Fruit fly (Drosophila melanogaster) whole organism, embryonic: Measurements from ENCODE around the gene vih.

Experiments
- Aef1 ChIP-seq: fragments of 200-800 bp; sonication (Bioruptor generic); IDR thresholded peaks from 3 replicates; pipeline ENCODE4 v1.3.6; 2022; ENCODE audit warnings: missing biosample characterization, missing genetic modification characterization
- Atf6 ChIP-seq: fragments of 200-800 bp; sonication (Bioruptor generic); IDR thresholded peaks from 2 replicates; pipeline ENCODE4 v1.3.6; 2022; ENCODE audit warnings: missing biosample characterization, missing genetic modification characterization
- BtbVII ChIP-seq: fragments of 200-800 bp; sonication (Bioruptor generic); optimal IDR thresholded peaks from 3 replicates; lab custom pipeline; 2017; ENCODE audit warnings: missing biosample characterization, mild to moderate bottlenecking, missing genetic modification characterization
- C15 ChIP-seq: fragments of 200-800 bp; sonication (Bioruptor generic); IDR thresholded peaks from 3 replicates; pipeline ENCODE4 v1.3.6; 2022; ENCODE audit warnings: missing biosample characterization, missing genetic modification characterization
- CG12155 ChIP-seq: fragments of 200-800 bp; sonication (Bioruptor generic); optimal IDR thresholded peaks from 3 replicates; lab custom pipeline; 2016; ENCODE audit warnings: missing biosample characterization, missing genetic modification characterization
- CG12769 ChIP-seq: fragments of 200-800 bp; sonication (Bioruptor generic); optimal IDR thresholded peaks from 2 replicates; lab custom pipeline; 2019; ENCODE audit warnings: missing biosample characterization, mild to moderate bottlenecking, missing genetic modification characterization, moderate library complexity
- CG17802 ChIP-seq: fragments of 200-800 bp; sonication (Bioruptor generic); optimal IDR thresholded peaks from 2 replicates; lab custom pipeline; 2018; ENCODE audit warnings: missing biosample characterization, mild to moderate bottlenecking, missing genetic modification characterization, moderate library complexity
- CG1792 ChIP-seq: fragments of 200-800 bp; sonication (Bioruptor generic); optimal IDR thresholded peaks from 2 replicates; lab custom pipeline; 2016; ENCODE audit warnings: missing biosample characterization, missing genetic modification characterization
- CG18619 ChIP-seq: fragments of 200-800 bp; sonication (Bioruptor generic); optimal IDR thresholded peaks from 3 replicates; lab custom pipeline; 2017; ENCODE audit warnings: missing biosample characterization, mild to moderate bottlenecking, missing genetic modification characterization
- CG2129 ChIP-seq: fragments of 200-800 bp; sonication (Bioruptor generic); IDR thresholded peaks from 2 replicates; pipeline ENCODE4 v1.3.6; 2022; ENCODE audit warnings: missing biosample characterization, missing genetic modification characterization; ENCODE audit not compliant: partially characterized antibody
- CG2875 ChIP-seq: fragments of 200-800 bp; sonication (Bioruptor generic); optimal IDR thresholded peaks from 2 replicates; lab custom pipeline; 2017; ENCODE audit warnings: missing biosample characterization, mild to moderate bottlenecking, missing genetic modification characterization, missing genetic modification reagents
- CG31224 ChIP-seq: fragments of 200-800 bp; sonication (Bioruptor generic); IDR thresholded peaks from 2 replicates; pipeline ENCODE4 v1.3.6; 2022; ENCODE audit warnings: missing biosample characterization, missing genetic modification characterization
- CG33213 ChIP-seq: fragments of 200-800 bp; sonication (Bioruptor generic); optimal IDR thresholded peaks from 3 replicates; lab custom pipeline; 2016; ENCODE audit warnings: missing biosample characterization, missing genetic modification characterization
- CG34224 ChIP-seq: fragments of 200-800 bp; sonication (Bioruptor generic); IDR thresholded peaks from 3 replicates; pipeline ENCODE4 v1.3.6; 2022; ENCODE audit warnings: missing biosample characterization, missing genetic modification characterization; ENCODE audit not compliant: partially characterized antibody
- CG4854 ChIP-seq: fragments of 200-800 bp; sonication (Bioruptor generic); optimal IDR thresholded peaks from 2 replicates; lab custom pipeline; 2016; ENCODE audit warnings: missing biosample characterization, missing genetic modification characterization, inconsistent platforms
- CG5953 ChIP-seq: fragments of 200-800 bp; sonication (Bioruptor generic); IDR thresholded peaks from 2 replicates; pipeline ENCODE4 v1.3.6; 2022; ENCODE audit warnings: missing biosample characterization, missing genetic modification characterization
- CG8359 ChIP-seq: fragments of 200-800 bp; sonication (Bioruptor generic); optimal IDR thresholded peaks from 2 replicates; lab custom pipeline; 2017; ENCODE audit warnings: missing biosample characterization, mild to moderate bottlenecking, missing genetic modification characterization, borderline replicate concordance
- CG9609 ChIP-seq: fragments of 200-800 bp; sonication (Bioruptor generic); optimal IDR thresholded peaks from 3 replicates; lab custom pipeline; 2016; ENCODE audit warnings: missing biosample characterization, missing genetic modification characterization
- CG9876 ChIP-seq: fragments of 200-800 bp; sonication (Bioruptor generic); optimal IDR thresholded peaks from 2 replicates; lab custom pipeline; 2016; ENCODE audit warnings: missing biosample characterization, missing genetic modification characterization
- CHES-1-like ChIP-seq: fragments of 200-800 bp; sonication (Bioruptor generic); optimal IDR thresholded peaks from 2 replicates; lab custom pipeline; 2016; ENCODE audit warnings: missing biosample characterization, missing genetic modification characterization
- Dip3 ChIP-seq: fragments of 200-800 bp; sonication (Bioruptor generic); optimal IDR thresholded peaks from 3 replicates; lab custom pipeline; 2016; ENCODE audit warnings: missing biosample characterization, missing genetic modification characterization
- E2f2 ChIP-seq: fragments of 200-800 bp; sonication (Bioruptor generic); IDR thresholded peaks from 2 replicates; pipeline ENCODE4 v1.3.6; 2022; ENCODE audit warnings: missing biosample characterization, missing genetic modification characterization
- HHEX ChIP-seq: fragments of 200-800 bp; sonication (Bioruptor generic); optimal IDR thresholded peaks from 3 replicates; lab custom pipeline; 2017; ENCODE audit warnings: missing biosample characterization, mild to moderate bottlenecking, missing genetic modification characterization, missing genetic modification reagents
- Lpt ChIP-seq: fragments of >200 bp; optimal IDR thresholded peaks from 2 replicates; lab custom pipeline; 2018; ENCODE audit warnings: missing biosample characterization, missing genetic modification characterization
- Mad ChIP-seq: fragments of 200-800 bp; sonication (Bioruptor generic); optimal IDR thresholded peaks from 2 replicates; lab custom pipeline; 2016; ENCODE audit warnings: missing biosample characterization, missing genetic modification characterization
- Mes4 ChIP-seq: fragments of 200-800 bp; sonication (Bioruptor generic); optimal IDR thresholded peaks from 2 replicates; lab custom pipeline; 2016; ENCODE audit warnings: missing biosample characterization, missing genetic modification characterization
- NC2β ChIP-seq: fragments of 200-800 bp; sonication (Bioruptor generic); optimal IDR thresholded peaks from 2 replicates; lab custom pipeline; 2016; ENCODE audit warnings: missing biosample characterization, missing genetic modification characterization
- NK7.1 ChIP-seq: fragments of 200-800 bp; sonication (Bioruptor generic); optimal IDR thresholded peaks from 3 replicates; lab custom pipeline; 2016; ENCODE audit warnings: missing biosample characterization, missing genetic modification characterization
- Nf-YA ChIP-seq: fragments of 200-800 bp; sonication (Bioruptor generic); IDR thresholded peaks from 2 replicates; pipeline ENCODE4 v1.3.6; 2022; ENCODE audit warnings: missing biosample characterization, missing genetic modification characterization
- Opbp ChIP-seq: fragments of 200-800 bp; sonication (Bioruptor generic); IDR thresholded peaks from 3 replicates; pipeline ENCODE4 v1.3.6; 2022; ENCODE audit warnings: missing biosample characterization, missing genetic modification characterization; ENCODE audit not compliant: partially characterized antibody
- Poxn ChIP-seq: fragments of 200-800 bp; sonication (Bioruptor generic); IDR thresholded peaks from 2 replicates; pipeline ENCODE4 v1.3.6; 2022; ENCODE audit warnings: missing biosample characterization, missing genetic modification characterization
- Six4 ChIP-seq: fragments of 200-800 bp; sonication (Bioruptor generic); optimal IDR thresholded peaks from 2 replicates; lab custom pipeline; 2016; ENCODE audit warnings: missing biosample characterization, missing genetic modification characterization
- aop ChIP-seq: fragments of 200-800 bp; sonication (Bioruptor generic); IDR thresholded peaks from 2 replicates; pipeline ENCODE4 v1.3.6; 2022; ENCODE audit warnings: missing biosample characterization, missing genetic modification characterization
- bigmax ChIP-seq: fragments of 200-800 bp; sonication (Bioruptor generic); optimal IDR thresholded peaks from 2 replicates; lab custom pipeline; 2018; ENCODE audit warnings: missing biosample characterization, mild to moderate bottlenecking, missing genetic modification characterization
- chn ChIP-seq: fragments of 200-800 bp; sonication (Bioruptor generic); optimal IDR thresholded peaks from 2 replicates; lab custom pipeline; 2016; ENCODE audit warnings: missing biosample characterization, missing genetic modification characterization
- dan ChIP-seq: fragments of 200-800 bp; sonication (Bioruptor generic); IDR thresholded peaks from 2 replicates; pipeline ENCODE4 v1.3.6; 2022; ENCODE audit warnings: missing biosample characterization, missing genetic modification characterization
- dysf ChIP-seq: fragments of 200-800 bp; sonication (Bioruptor generic); IDR thresholded peaks from 3 replicates; pipeline ENCODE4 v1.3.6; 2022; ENCODE audit warnings: missing biosample characterization, missing genetic modification characterization
- gsb-n ChIP-seq: fragments of 200-800 bp; sonication (Bioruptor generic); optimal IDR thresholded peaks from 3 replicates; lab custom pipeline; 2018; ENCODE audit warnings: missing biosample characterization, mild to moderate bottlenecking, missing genetic modification characterization
- mld ChIP-seq: fragments of 200-800 bp; sonication (Bioruptor generic); IDR thresholded peaks from 3 replicates; pipeline ENCODE4 v1.3.6; 2022; ENCODE audit warnings: missing biosample characterization, missing genetic modification characterization; ENCODE audit not compliant: partially characterized antibody
- nmo ChIP-seq: fragments of 200-800 bp; sonication (Bioruptor generic); optimal IDR thresholded peaks from 2 replicates; lab custom pipeline; 2018; ENCODE audit warnings: missing biosample characterization, mild to moderate bottlenecking, missing genetic modification characterization, moderate library complexity
- oc ChIP-seq: fragments of 200-800 bp; sonication (Bioruptor generic); optimal IDR thresholded peaks from 2 replicates; lab custom pipeline; 2018; ENCODE audit warnings: missing biosample characterization, mild to moderate bottlenecking, missing genetic modification characterization, moderate library complexity
- odd ChIP-seq: fragments of 200-800 bp; sonication (Bioruptor generic); optimal IDR thresholded peaks from 2 replicates; lab custom pipeline; 2017; ENCODE audit warnings: missing biosample characterization, mild to moderate bottlenecking, missing genetic modification characterization
- pnt ChIP-seq: fragments of 200-800 bp; sonication (Bioruptor generic); optimal IDR thresholded peaks from 3 replicates; lab custom pipeline; 2016; ENCODE audit warnings: missing biosample characterization, missing genetic modification characterization
- pzg ChIP-seq: fragments of 200-800 bp; sonication (Bioruptor generic); optimal IDR thresholded peaks from 3 replicates; lab custom pipeline; 2018; ENCODE audit warnings: missing biosample characterization, mild to moderate bottlenecking, missing genetic modification characterization, moderate library complexity
- ro ChIP-seq: fragments of 200-800 bp; sonication (Bioruptor generic); IDR thresholded peaks from 2 replicates; pipeline ENCODE4 v1.3.6; 2022; ENCODE audit warnings: missing biosample characterization, missing genetic modification characterization
- sens ChIP-seq: fragments of 200-800 bp; sonication (Bioruptor generic); peaks from one replicate; lab custom pipeline; 2016; ENCODE audit warnings: missing biosample characterization, missing genetic modification characterization
- sob ChIP-seq: fragments of 200-800 bp; sonication (Bioruptor generic); IDR thresholded peaks from 2 replicates; pipeline ENCODE4 v1.3.6; 2022; ENCODE audit warnings: missing biosample characterization, missing genetic modification characterization
- tin ChIP-seq: fragments of 200-800 bp; sonication (Bioruptor generic); optimal IDR thresholded peaks from 3 replicates; lab custom pipeline; 2016; ENCODE audit warnings: missing biosample characterization, missing genetic modification characterization
- tio ChIP-seq: fragments of 200-800 bp; sonication (Bioruptor generic); optimal IDR thresholded peaks from 2 replicates; lab custom pipeline; 2017; ENCODE audit warnings: missing biosample characterization, missing genetic modification characterization, inconsistent platforms
- wek ChIP-seq: fragments of 200-800 bp; sonication (Bioruptor generic); optimal IDR thresholded peaks from 3 replicates; lab custom pipeline; 2018; ENCODE audit warnings: missing biosample characterization, mild to moderate bottlenecking, missing genetic modification characterization, moderate library complexity
- zen2 ChIP-seq: fragments of 200-800 bp; sonication (Bioruptor generic); IDR thresholded peaks from 3 replicates; pipeline ENCODE4 v1.3.6; 2022; ENCODE audit warnings: missing biosample characterization, missing genetic modification characterization; ENCODE audit not compliant: partially characterized antibody

Gene vih

dm6 chr3L:12529431-12530007, 25.4 kb downstream of the vih start (continued):
- TF ChIP-seq sob (GFP tag; lab: Robert Waterston, UW) (no peak), ro (GFP tag; lab: Robert Waterston, UW) (no peak), BtbVII (GFP tag; lab: Kevin White, UChicago) (peak; percentile 19), Opbp (no peak), CHES-1-like (GFP tag; lab: Kevin White, UChicago) (no peak), pnt (no peak), Poxn (GFP tag; lab: Robert Waterston, UW) (no peak), aop (GFP tag; lab: Robert Waterston, UW) (no peak), E2f2 (no peak), dysf (GFP tag; lab: Robert Waterston, UW) (peak; percentile 40; the same call in 1 of the 3 replicates), wek (GFP tag; lab: Kevin White, UChicago) (no peak), dan (GFP tag; lab: Robert Waterston, UW) (no peak), Lpt (GFP tag; lab: Kevin White, UChicago) (no peak), CG12155 (GFP tag; lab: Kevin White, UChicago) (no peak), CG2875 (GFP tag; lab: Kevin White, UChicago) (peak; percentile 42), C15 (GFP tag; lab: Robert Waterston, UW) (no peak), Dip3 (GFP tag; lab: Kevin White, UChicago) (peak; percentile 16), Six4 (peak; percentile 22), pzg (GFP tag; lab: Kevin White, UChicago) (no peak), oc (tag; lab: Kevin White, UChicago) (no peak), CG1792 (GFP tag; lab: Kevin White, UChicago) (peak; percentile 7), odd (GFP tag; lab: Kevin White, UChicago) (no peak), tin (GFP tag; lab: Kevin White, UChicago) (peak; percentile 50), CG9609 (GFP tag; lab: Kevin White, UChicago) (no peak), Aef1 (GFP tag; lab: Robert Waterston, UW) (0 out of 3 replicates have a peak, but pooled peaks have one; percentile 34), CG4854 (GFP tag; lab: Kevin White, UChicago) (no peak), tio (GFP tag; lab: Kevin White, UChicago) (no peak), bigmax (no peak), HHEX (GFP tag; lab: Kevin White, UChicago) (peak; percentile 10), Nf-YA (GFP tag; lab: Robert Waterston, UW) (no peak), CG18619 (GFP tag; lab: Kevin White, UChicago) (peak; percentile 21), Mes4 (peak; percentile 32), nmo (GFP tag; lab: Kevin White, UChicago) (peak; percentile 42), mld (GFP tag; lab: Robert Waterston, UW) (no peak), CG9876 (GFP tag; lab: Kevin White, UChicago) (no peak), NC2β (GFP tag; lab: Kevin White, UChicago) (no peak), gsb-n (tag; lab: Kevin White, UChicago) (peak; percentile 23), Mad (GFP tag; lab: Kevin White, UChicago) (peak; percentile 1), Atf6 (GFP tag; lab: Robert Waterston, UW) (no peak), NK7.1 (GFP tag; lab: Kevin White, UChicago) (no peak), CG34224 (GFP tag; lab: Robert Waterston, UW) (0 out of 3 replicates have a peak, but pooled peaks have one; percentile 14), CG5953 (no peak), CG33213 (GFP tag; lab: Kevin White, UChicago) (no peak), CG17802 (peak; percentile 15), sens (GFP tag; lab: Kevin White, UChicago) (peak; percentile 5), CG31224 (GFP tag; lab: Robert Waterston, UW) (no peak), chn (GFP tag; lab: Kevin White, UChicago) (no peak), CG12769 (no peak), zen2 (no peak), CG8359 (GFP tag; lab: Kevin White, UChicago) (peak; percentile 30), CG2129 (GFP tag; lab: Robert Waterston, UW) (no peak)
